Worm (Caenorhabditis elegans): Measurements from ENCODE around the gene icl-1.
A peak's percentile ranks its signal among the peaks of the same experiment; 100 is the strongest.

Gene icl-1

ce11 chrV:726573-727483 is 976 bp downstream of the icl-1 start (continued):
- no peak for TF ChIP-seq mdl-1 (tag; optimal IDR thresholded peaks at IDR 0.05)
- TF ChIP-seq fkh-10 (GFP tag; optimal IDR thresholded peaks at IDR 0.05), result no peak
- TF ChIP-seq nhr-20 (tag; optimal IDR thresholded peaks at IDR 0.05), result peak; percentile 7
- TF ChIP-seq grh-1 (GFP tag; IDR thresholded peaks at IDR 0.05), result no peak
- no peak for TF ChIP-seq lin-39 (tag; optimal IDR thresholded peaks at IDR 0.05)
- TF ChIP-seq nhr-19 (GFP tag; conservative IDR thresholded peaks at IDR 0.05), result peak; percentile 7
- TF ChIP-seq vab-15 (tag; optimal IDR thresholded peaks at IDR 0.05), result no peak
- TF ChIP-seq ceh-88 (GFP tag; IDR thresholded peaks at IDR 0.05), result peak; percentile 45
- no peak for TF ChIP-seq unc-98 (GFP tag; IDR thresholded peaks at IDR 0.05)
- no peak for TF ChIP-seq blmp-1 (tag; optimal IDR thresholded peaks at IDR 0.05)
- TF ChIP-seq nhr-47 (tag; optimal IDR thresholded peaks at IDR 0.05), result no peak
- no peak for TF ChIP-seq ets-5 (GFP tag; IDR thresholded peaks at IDR 0.05)
- TF ChIP-seq skn-1 (tag; optimal IDR thresholded peaks at IDR 0.05), result no peak
- TF ChIP-seq lin-35 (GFP tag; optimal IDR thresholded peaks at IDR 0.05), result no peak
- no peak for TF ChIP-seq lin-13 (GFP tag; optimal IDR thresholded peaks at IDR 0.05)
- TF ChIP-seq nhr-77 (tag; optimal IDR thresholded peaks at IDR 0.05), result no peak
- no peak for TF ChIP-seq dpl-1 (GFP tag; optimal IDR thresholded peaks at IDR 0.05)
- TF ChIP-seq C34B4.2 (tag; optimal IDR thresholded peaks at IDR 0.05), result no peak
- TF ChIP-seq hlh-17 (GFP tag; optimal IDR thresholded peaks at IDR 0.05; ENCODE audit: borderline replicate concordance), result no peak
- TF ChIP-seq nhr-11 (tag; optimal IDR thresholded peaks at IDR 0.05), result no peak
- no peak for TF ChIP-seq pqm-1 (tag; optimal IDR thresholded peaks at IDR 0.05)
- TF ChIP-seq tbx-2 (tag; optimal IDR thresholded peaks at IDR 0.05), result no peak
- peak; percentile 22 for TF ChIP-seq pax-3 (tag; optimal IDR thresholded peaks at IDR 0.05)
- TF ChIP-seq dsc-1 (tag; optimal IDR thresholded peaks at IDR 0.05), result no peak
- no peak for TF ChIP-seq ceh-8 (GFP tag; optimal IDR thresholded peaks at IDR 0.05)
- no peak for TF ChIP-seq nhr-76 (tag; optimal IDR thresholded peaks at IDR 0.05)
- TF ChIP-seq zip-4 (GFP tag; optimal IDR thresholded peaks at IDR 0.05), result no peak
- TF ChIP-seq unc-130 (tag; optimal IDR thresholded peaks at IDR 0.05), result peak; percentile 10
- TF ChIP-seq nhr-71 (tag; optimal IDR thresholded peaks at IDR 0.05), result peak; percentile 50
- no peak for TF ChIP-seq efl-1 (optimal IDR thresholded peaks at IDR 0.05)
- TF ChIP-seq efl-1 (GFP tag; optimal IDR thresholded peaks at IDR 0.05 in 1 of 2), result peak in 1 of 2 experiments; percentile 92
- no peak for TF ChIP-seq lin-15B (tag; optimal IDR thresholded peaks at IDR 0.05)
- TF ChIP-seq swsn-7 (tag; optimal IDR thresholded peaks at IDR 0.05), result no peak
- no peak for TF ChIP-seq Y116A8C.19 (tag; optimal IDR thresholded peaks at IDR 0.05; ENCODE audit: borderline replicate concordance)
- TF ChIP-seq ztf-4 (tag; optimal IDR thresholded peaks at IDR 0.05), result peak; percentile 21
- TF ChIP-seq isw-1 (GFP tag; IDR thresholded peaks at IDR 0.05), result no peak
- TF ChIP-seq xbp-1 (tag; optimal IDR thresholded peaks at IDR 0.05), result no peak
- no peak for TF ChIP-seq mef-2 (tag; optimal IDR thresholded peaks at IDR 0.05)
- no peak for TF ChIP-seq mab-9 (GFP tag; IDR thresholded peaks at IDR 0.05)
- TF ChIP-seq sox-4 (tag; optimal IDR thresholded peaks at IDR 0.05), result no peak
- no peak for TF ChIP-seq F16B12.6 (tag; optimal IDR thresholded peaks at IDR 0.05)
- TF ChIP-seq mep-1 (tag; optimal IDR thresholded peaks at IDR 0.05), result no peak
- no peak for TF ChIP-seq hpl-2 (GFP tag; optimal IDR thresholded peaks at IDR 0.05)
- peak in 4 of 6 experiments; percentile 14 to 71 (median 27) for TF ChIP-seq elt-3 (tag; optimal IDR thresholded peaks at IDR 0.05)
- TF ChIP-seq lsy-2 (tag; optimal IDR thresholded peaks at IDR 0.05), result peak in 1 of 2 experiments; percentile 25
- TF ChIP-seq sup-37 (GFP tag; optimal IDR thresholded peaks at IDR 0.05), result no peak
- TF ChIP-seq fkh-4 (tag; optimal IDR thresholded peaks at IDR 0.05; ENCODE audit: borderline replicate concordance), result no peak
- TF ChIP-seq lin-14 (GFP tag; optimal IDR thresholded peaks at IDR 0.05), result peak; percentile 31
- peak; percentile 17 for TF ChIP-seq nhr-90 (tag; optimal IDR thresholded peaks at IDR 0.05; ENCODE audit: poor library complexity)
- TF ChIP-seq efl-3 (GFP tag; optimal IDR thresholded peaks at IDR 0.05), result no peak
- TF ChIP-seq sptf-1 (tag; optimal IDR thresholded peaks at IDR 0.05), result no peak

All from whole organism, L1 larva.